Worm (Caenorhabditis elegans) whole organism, L2 larva: Measurements from ENCODE around the gene kqt-3.
A peak's percentile ranks its signal among the peaks of the same experiment; 100 is the strongest.

Source experiments
- F13H6.1 ChIP-seq: sonication (generic microtip); optimal IDR thresholded peaks from 2 replicates; lab custom pipeline; 2016; ENCODE audit warnings: missing genetic modification characterization, missing compliant biosample characterization
- ama-1 ChIP-seq: fragments of 150-350 bp; optimal IDR thresholded peaks from 2 replicates; lab custom pipeline; 2018; ENCODE audit warnings: inconsistent platforms
- dmd-4 ChIP-seq: sonication (generic microtip); optimal IDR thresholded peaks from 2 replicates; lab custom pipeline; 2017; ENCODE audit warnings: missing biosample characterization, missing genetic modification characterization
- mab-5 ChIP-seq: fragments of 150-350 bp; optimal IDR thresholded peaks from 2 replicates; lab custom pipeline; 2014; ENCODE audit warnings: missing biosample characterization, missing genetic modification characterization
- nhr-237 ChIP-seq: fragments of 150-350 bp; optimal IDR thresholded peaks from 2 replicates; lab custom pipeline; 2014; ENCODE audit warnings: missing biosample characterization, missing genetic modification characterization
- nhr-77 ChIP-seq: fragments of 150-350 bp; optimal IDR thresholded peaks from 2 replicates; lab custom pipeline; 2014; ENCODE audit warnings: missing biosample characterization, missing genetic modification characterization
- snpc-4 ChIP-seq: fragments of 150-350 bp; optimal IDR thresholded peaks from 2 replicates; lab custom pipeline; 2014; ENCODE audit warnings: missing biosample characterization, missing genetic modification characterization
- ztf-4 ChIP-seq: fragments of 150-350 bp; optimal IDR thresholded peaks from 2 replicates; lab custom pipeline; 2014; ENCODE audit warnings: missing biosample characterization, missing genetic modification characterization

- no peak for TF ChIP-seq ama-1
- TF ChIP-seq mab-5 (tag; lab: Kevin White, UChicago): peak; percentile 52
- no peak for TF ChIP-seq ztf-4 (tag; lab: Kevin White, UChicago)
- TF ChIP-seq snpc-4 (tag; lab: Kevin White, UChicago): no peak
- no peak for TF ChIP-seq nhr-77 (tag; lab: Kevin White, UChicago)
- TF ChIP-seq dmd-4 (tag; lab: Kevin White, UChicago): no peak
- TF ChIP-seq F13H6.1: no peak
- TF ChIP-seq nhr-237 (tag; lab: Kevin White, UChicago): no peak
Measured at ce11 chrII:13675212-13675611, 20.9 kb upstream of the kqt-3 start.
